Fruit fly (Drosophila melanogaster) whole organism, prepupa: ENCODE results near the gene ATPsynbeta.

Experiments used
- Blimp-1 ChIP-seq: fragments of 200-800 bp; sonication (Bioruptor generic); optimal IDR thresholded peaks from 3 replicates; lab custom pipeline; 2017; ENCODE audit warnings: missing biosample characterization, missing genetic modification characterization, mild to moderate bottlenecking, moderate library complexity, missing genetic modification reagents
- CG11762 ChIP-seq: fragments of 200-800 bp; sonication (Bioruptor generic); optimal IDR thresholded peaks from 3 replicates; lab custom pipeline; 2016; ENCODE audit warnings: missing biosample characterization, missing genetic modification characterization; ENCODE audit not compliant: insufficient read depth
- CG11902 ChIP-seq: fragments of 200-800 bp; sonication (Bioruptor generic); optimal IDR thresholded peaks from 3 replicates; lab custom pipeline; 2016; ENCODE audit warnings: missing biosample characterization, missing genetic modification characterization
- CG16779 ChIP-seq: fragments of 200-800 bp; sonication (Bioruptor generic); optimal IDR thresholded peaks from 3 replicates; lab custom pipeline; 2017; ENCODE audit warnings: missing biosample characterization, mild to moderate bottlenecking, missing genetic modification characterization
- CG3919 ChIP-seq: fragments of 200-800 bp; sonication (Bioruptor generic); optimal IDR thresholded peaks from 3 replicates; lab custom pipeline; 2016; ENCODE audit warnings: missing biosample characterization, missing genetic modification characterization
- CG6276 ChIP-seq: fragments of 200-800 bp; sonication (Bioruptor generic); optimal IDR thresholded peaks from 2 replicates; lab custom pipeline; 2017; ENCODE audit warnings: missing biosample characterization, mild to moderate bottlenecking, missing genetic modification characterization
- CG6792 ChIP-seq: fragments of 200-800 bp; sonication (Bioruptor generic); optimal IDR thresholded peaks from 3 replicates; lab custom pipeline; 2016; ENCODE audit warnings: missing biosample characterization, missing genetic modification characterization
- CG8119 ChIP-seq: fragments of 200-800 bp; sonication (Bioruptor generic); IDR thresholded peaks from 3 replicates; pipeline ENCODE4 v1.3.6; 2022; ENCODE audit warnings: missing biosample characterization, missing genetic modification characterization
- Ets21C ChIP-seq: fragments of 200-800 bp; sonication (Bioruptor generic); optimal IDR thresholded peaks from 3 replicates; lab custom pipeline; 2016; ENCODE audit warnings: missing biosample characterization, missing genetic modification characterization
- Gug ChIP-seq: fragments of 200-800 bp; sonication (Bioruptor generic); IDR thresholded peaks from 2 replicates; pipeline ENCODE4 v1.3.6; 2022; ENCODE audit warnings: missing biosample characterization, missing genetic modification characterization
- Lpt ChIP-seq: fragments of 200-800 bp; sonication (Bioruptor generic); optimal IDR thresholded peaks from 3 replicates; lab custom pipeline; 2016; ENCODE audit warnings: missing biosample characterization, missing genetic modification characterization
- pdm3 ChIP-seq: fragments of 200-800 bp; sonication (Bioruptor generic); optimal IDR thresholded peaks from 3 replicates; lab custom pipeline; 2016; ENCODE audit warnings: missing biosample characterization, missing genetic modification characterization

DNA sequence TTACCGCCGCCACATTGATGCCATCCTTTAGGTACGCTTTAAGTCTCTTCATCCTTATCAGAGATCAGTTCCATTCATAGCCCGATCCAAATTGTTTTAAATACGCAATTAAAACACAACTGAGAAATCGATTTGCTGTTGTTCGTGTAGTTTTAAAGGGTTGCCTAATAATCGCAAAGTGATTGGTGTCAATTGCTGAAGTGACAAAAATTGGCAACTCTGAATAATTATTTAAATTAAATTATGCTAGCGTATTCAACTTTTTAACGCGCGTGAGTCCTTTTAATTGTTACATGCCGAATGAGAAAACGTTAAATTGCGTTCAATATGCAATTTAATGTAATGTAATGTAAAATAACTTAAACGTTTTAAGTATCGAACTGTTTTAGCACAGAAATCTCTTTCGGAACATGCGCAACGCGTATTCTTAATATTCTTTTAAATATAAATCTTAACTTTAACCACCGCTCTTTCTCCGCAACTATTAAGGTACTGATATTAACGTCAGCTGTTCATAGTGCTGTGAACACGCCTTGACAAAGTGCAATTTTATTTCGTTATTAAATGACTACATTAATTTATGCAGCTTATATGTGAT is 2.0 kb upstream of the ATPsynbeta start, which contains the start of gene Mpv17:
- TF ChIP-seq CG11902 (GFP tag; lab: Kevin White, UChicago), result no peak
- no peak for TF ChIP-seq CG11762 (GFP tag; lab: Kevin White, UChicago)
- TF ChIP-seq Gug (GFP tag; lab: Robert Waterston, UW), result no peak
- peak; percentile 20 for TF ChIP-seq pdm3 (GFP tag; lab: Kevin White, UChicago)
- no peak for TF ChIP-seq CG16779 (tag; lab: Kevin White, UChicago)
- no peak for TF ChIP-seq Ets21C (GFP tag; lab: Kevin White, UChicago)
- TF ChIP-seq Blimp-1 (GFP tag; lab: Kevin White, UChicago), result no peak
- no peak for TF ChIP-seq CG8119 (GFP tag; lab: Robert Waterston, UW)
- no peak for TF ChIP-seq CG6276 (GFP tag; lab: Kevin White, UChicago)
- TF ChIP-seq Lpt, result no peak
- TF ChIP-seq CG3919 (GFP tag; lab: Kevin White, UChicago), result peak; percentile 22
- no peak for TF ChIP-seq CG6792
